Fruit fly (Drosophila melanogaster) whole organism, prepupa: Measurements from ENCODE around the gene CG13599.

Experiments used
- Blimp-1 ChIP-seq: fragments of 200-800 bp; sonication (Bioruptor generic); optimal IDR thresholded peaks from 3 replicates; lab custom pipeline; 2017; ENCODE audit warnings: missing biosample characterization, missing genetic modification characterization, mild to moderate bottlenecking, moderate library complexity, missing genetic modification reagents
- CG10631 ChIP-seq: fragments of 200-800 bp; sonication (Bioruptor generic); optimal IDR thresholded peaks from 2 replicates; lab custom pipeline; 2016; ENCODE audit warnings: missing biosample characterization, missing genetic modification characterization
- CG10669 ChIP-seq: fragments of 200-800 bp; sonication (Bioruptor generic); optimal IDR thresholded peaks from 3 replicates; lab custom pipeline; 2018; ENCODE audit warnings: missing biosample characterization, mild to moderate bottlenecking, missing genetic modification characterization, moderate library complexity
- CG11762 ChIP-seq: fragments of 200-800 bp; sonication (Bioruptor generic); optimal IDR thresholded peaks from 3 replicates; lab custom pipeline; 2016; ENCODE audit warnings: missing biosample characterization, missing genetic modification characterization; ENCODE audit not compliant: insufficient read depth
- CG11902 ChIP-seq: fragments of 200-800 bp; sonication (Bioruptor generic); optimal IDR thresholded peaks from 3 replicates; lab custom pipeline; 2016; ENCODE audit warnings: missing biosample characterization, missing genetic modification characterization
- CG15336 ChIP-seq: fragments of 200-800 bp; sonication (Bioruptor generic); IDR thresholded peaks from 2 replicates; pipeline ENCODE4 v1.3.6; 2022; ENCODE audit warnings: missing biosample characterization, missing genetic modification characterization
- CG1621 ChIP-seq: fragments of 200-800 bp; sonication (Bioruptor generic); optimal IDR thresholded peaks from 3 replicates; lab custom pipeline; 2018; ENCODE audit warnings: missing biosample characterization, mild to moderate bottlenecking, missing genetic modification characterization
- CG16779 ChIP-seq: fragments of 200-800 bp; sonication (Bioruptor generic); optimal IDR thresholded peaks from 3 replicates; lab custom pipeline; 2017; ENCODE audit warnings: missing biosample characterization, mild to moderate bottlenecking, missing genetic modification characterization
- CG3032 ChIP-seq: fragments of 200-800 bp; optimal IDR thresholded peaks from 2 replicates; lab custom pipeline; 2019; ENCODE audit warnings: missing biosample characterization, mild to moderate bottlenecking, missing genetic modification characterization, moderate library complexity
- CG31627 ChIP-seq: fragments of 200-800 bp; sonication (Bioruptor generic); optimal IDR thresholded peaks from 3 replicates; lab custom pipeline; 2016; ENCODE audit warnings: missing biosample characterization, missing genetic modification characterization
- CG34406 ChIP-seq: fragments of 200-800 bp; sonication (Bioruptor generic); optimal IDR thresholded peaks from 3 replicates; lab custom pipeline; 2016; ENCODE audit warnings: missing biosample characterization, missing genetic modification characterization
- CG3919 ChIP-seq: fragments of 200-800 bp; sonication (Bioruptor generic); optimal IDR thresholded peaks from 3 replicates; lab custom pipeline; 2016; ENCODE audit warnings: missing biosample characterization, missing genetic modification characterization
- CG4318 ChIP-seq: fragments of 200-800 bp; sonication (Bioruptor generic); optimal IDR thresholded peaks from 3 replicates; lab custom pipeline; 2017; ENCODE audit warnings: missing biosample characterization, mild to moderate bottlenecking, missing genetic modification characterization
- CG6163 ChIP-seq: fragments of 200-800 bp; sonication (Bioruptor generic); IDR thresholded peaks from 3 replicates; pipeline ENCODE4 v1.3.6; 2022; ENCODE audit warnings: missing biosample characterization, missing genetic modification characterization
- CG6276 ChIP-seq: fragments of 200-800 bp; sonication (Bioruptor generic); optimal IDR thresholded peaks from 2 replicates; lab custom pipeline; 2017; ENCODE audit warnings: missing biosample characterization, mild to moderate bottlenecking, missing genetic modification characterization
- CG6792 ChIP-seq: fragments of 200-800 bp; sonication (Bioruptor generic); optimal IDR thresholded peaks from 3 replicates; lab custom pipeline; 2016; ENCODE audit warnings: missing biosample characterization, missing genetic modification characterization
- CG6808 ChIP-seq: fragments of 200-800 bp; sonication (Bioruptor generic); optimal IDR thresholded peaks from 3 replicates; lab custom pipeline; 2017; ENCODE audit warnings: missing biosample characterization, missing genetic modification characterization, mild to moderate bottlenecking, moderate library complexity, missing genetic modification reagents
- CG6854 ChIP-seq: fragments of 200-800 bp; sonication (Bioruptor generic); optimal IDR thresholded peaks from 2 replicates; lab custom pipeline; 2017; ENCODE audit warnings: missing biosample characterization, mild to moderate bottlenecking, missing genetic modification characterization
- CG7368 ChIP-seq: fragments of 200-800 bp; sonication (Bioruptor generic); optimal IDR thresholded peaks from 3 replicates; lab custom pipeline; 2016; ENCODE audit warnings: missing biosample characterization, missing genetic modification characterization
- CG8119 ChIP-seq: fragments of 200-800 bp; sonication (Bioruptor generic); IDR thresholded peaks from 3 replicates; pipeline ENCODE4 v1.3.6; 2022; ENCODE audit warnings: missing biosample characterization, missing genetic modification characterization
- CG8632 ChIP-seq: fragments of 200-800 bp; sonication (Bioruptor generic); optimal IDR thresholded peaks from 3 replicates; lab custom pipeline; 2016; ENCODE audit warnings: missing biosample characterization, missing genetic modification characterization
- CG9139 ChIP-seq: fragments of 200-800 bp; sonication (Bioruptor generic); optimal IDR thresholded peaks from 3 replicates; lab custom pipeline; 2017; ENCODE audit warnings: missing biosample characterization, mild to moderate bottlenecking, missing genetic modification characterization
- Eip75B ChIP-seq: fragments of 200-800 bp; sonication (Bioruptor generic); optimal IDR thresholded peaks from 3 replicates; lab custom pipeline; 2016; ENCODE audit warnings: missing biosample characterization, missing genetic modification characterization
- Eip78C ChIP-seq: fragments of 200-800 bp; sonication (Bioruptor generic); peaks from one replicate; lab custom pipeline; 2016; ENCODE audit warnings: missing biosample characterization, missing genetic modification characterization
- Eip93F ChIP-seq: fragments of 200-800 bp; sonication (Bioruptor generic); optimal IDR thresholded peaks from 2 replicates; lab custom pipeline; 2016; ENCODE audit warnings: missing biosample characterization, mild to moderate bottlenecking, missing genetic modification characterization
- Ets21C ChIP-seq: fragments of 200-800 bp; sonication (Bioruptor generic); optimal IDR thresholded peaks from 3 replicates; lab custom pipeline; 2016; ENCODE audit warnings: missing biosample characterization, missing genetic modification characterization
- Ets96B ChIP-seq: fragments of 200-800 bp; optimal IDR thresholded peaks from 2 replicates; lab custom pipeline; 2019; ENCODE audit warnings: missing biosample characterization, mild to moderate bottlenecking, missing genetic modification characterization, moderate library complexity
- Gug ChIP-seq: fragments of 200-800 bp; sonication (Bioruptor generic); IDR thresholded peaks from 2 replicates; pipeline ENCODE4 v1.3.6; 2022; ENCODE audit warnings: missing biosample characterization, missing genetic modification characterization
- Hr39 ChIP-seq: fragments of 200-800 bp; sonication (Bioruptor generic); optimal IDR thresholded peaks from 2 replicates; lab custom pipeline; 2016; ENCODE audit warnings: missing biosample characterization, missing genetic modification characterization
- Hr4 ChIP-seq: fragments of 200-800 bp; sonication (Bioruptor generic); optimal IDR thresholded peaks from 3 replicates; lab custom pipeline; 2016; ENCODE audit warnings: missing biosample characterization, missing genetic modification characterization
- Lpt ChIP-seq: fragments of 200-800 bp; sonication (Bioruptor generic); optimal IDR thresholded peaks from 3 replicates; lab custom pipeline; 2016; ENCODE audit warnings: missing biosample characterization, missing genetic modification characterization
- Met ChIP-seq: fragments of 200-800 bp; sonication (Bioruptor generic); optimal IDR thresholded peaks from 3 replicates; lab custom pipeline; 2016; ENCODE audit warnings: missing biosample characterization, missing genetic modification characterization
- Sox102F ChIP-seq: fragments of 200-800 bp; sonication (Bioruptor generic); optimal IDR thresholded peaks from 2 replicates; lab custom pipeline; 2016; ENCODE audit warnings: missing biosample characterization, mild to moderate bottlenecking, missing genetic modification characterization
- Sox14 ChIP-seq: fragments of 200-800 bp; sonication (Bioruptor generic); optimal IDR thresholded peaks from 3 replicates; lab custom pipeline; 2016; ENCODE audit warnings: missing biosample characterization, missing genetic modification characterization
- achi ChIP-seq: fragments of 200-800 bp; sonication (Bioruptor generic); optimal IDR thresholded peaks from 3 replicates; lab custom pipeline; 2016; ENCODE audit warnings: missing biosample characterization, missing genetic modification characterization
- cyc ChIP-seq: fragments of 200-800 bp; sonication (Bioruptor generic); optimal IDR thresholded peaks from 3 replicates; lab custom pipeline; 2016; ENCODE audit warnings: missing biosample characterization, missing genetic modification characterization
- dac ChIP-seq: fragments of 200-800 bp; sonication (Bioruptor generic); optimal IDR thresholded peaks from 2 replicates; lab custom pipeline; 2017; ENCODE audit warnings: missing biosample characterization, mild to moderate bottlenecking, missing genetic modification characterization
- dsx ChIP-seq: fragments of 200-800 bp; optimal IDR thresholded peaks from 3 replicates; lab custom pipeline; 2019; ENCODE audit warnings: missing biosample characterization, mild to moderate bottlenecking, missing genetic modification characterization, moderate library complexity; ENCODE audit not compliant: poor library complexity, severe bottlenecking
- eg ChIP-seq: fragments of 200-800 bp; sonication (Bioruptor generic); IDR thresholded peaks from 3 replicates; pipeline ENCODE4 v1.3.6; 2022; ENCODE audit warnings: missing biosample characterization, missing genetic modification characterization
- esn ChIP-seq: fragments of 200-800 bp; sonication (Bioruptor generic); optimal IDR thresholded peaks from 2 replicates; lab custom pipeline; 2016; ENCODE audit warnings: missing biosample characterization, mild to moderate bottlenecking, missing genetic modification characterization, moderate library complexity
- fd59A ChIP-seq: fragments of 200-800 bp; sonication (Bioruptor generic); optimal IDR thresholded peaks from 2 replicates; lab custom pipeline; 2017; ENCODE audit warnings: missing biosample characterization, mild to moderate bottlenecking, missing genetic modification characterization, missing genetic modification reagents
- fd85E ChIP-seq: fragments of 200-800 bp; sonication (Bioruptor generic); optimal IDR thresholded peaks from 3 replicates; lab custom pipeline; 2016; ENCODE audit warnings: missing biosample characterization, missing genetic modification characterization
- fkh ChIP-seq: fragments of 200-800 bp; sonication (Bioruptor generic); optimal IDR thresholded peaks from 3 replicates; lab custom pipeline; 2017; ENCODE audit warnings: missing biosample characterization, mild to moderate bottlenecking, missing genetic modification characterization, moderate library complexity
- lz ChIP-seq: fragments of 200-800 bp; sonication (Bioruptor generic); optimal IDR thresholded peaks from 3 replicates; lab custom pipeline; 2016; ENCODE audit warnings: missing biosample characterization, missing genetic modification characterization
- net ChIP-seq: fragments of 200-800 bp; sonication (Bioruptor generic); optimal IDR thresholded peaks from 3 replicates; lab custom pipeline; 2016; ENCODE audit warnings: missing biosample characterization, missing genetic modification characterization
- pdm3 ChIP-seq: fragments of 200-800 bp; sonication (Bioruptor generic); optimal IDR thresholded peaks from 3 replicates; lab custom pipeline; 2016; ENCODE audit warnings: missing biosample characterization, missing genetic modification characterization
- salr ChIP-seq, 2 experiments: fragments of 200-800 bp; sonication (Bioruptor generic); optimal IDR thresholded peaks; 3 replicates each; lab custom pipeline; 2016 to 2018; ENCODE audit warnings: missing biosample characterization in 2 of 2, missing genetic modification characterization in 2 of 2, mild to moderate bottlenecking in 1 of 2
- spab ChIP-seq: fragments of 200-800 bp; sonication (Bioruptor generic); optimal IDR thresholded peaks from 2 replicates; lab custom pipeline; 2017; ENCODE audit warnings: missing biosample characterization, mild to moderate bottlenecking, missing genetic modification characterization, missing genetic modification reagents
- ss ChIP-seq, 2 experiments: fragments of 200-800 bp; sonication (Bioruptor generic); optimal IDR thresholded peaks; 2 replicates in 1 of 2; 3 replicates in 1 of 2; lab custom pipeline; 2017 to 2018; ENCODE audit warnings: mild to moderate bottlenecking in 2 of 2, missing biosample characterization in 2 of 2, missing genetic modification characterization in 2 of 2, moderate library complexity in 1 of 2
- svp ChIP-seq: fragments of 200-800 bp; sonication (Bioruptor generic); peaks from one replicate; lab custom pipeline; 2016; ENCODE audit warnings: missing biosample characterization, missing genetic modification characterization
- topi ChIP-seq: fragments of 200-800 bp; sonication (Bioruptor generic); optimal IDR thresholded peaks from 3 replicates; lab custom pipeline; 2016; ENCODE audit warnings: missing biosample characterization, missing genetic modification characterization
- vri ChIP-seq: fragments of 200-800 bp; sonication (Bioruptor generic); optimal IDR thresholded peaks from 3 replicates; lab custom pipeline; 2016; ENCODE audit warnings: missing biosample characterization, mild to moderate bottlenecking, missing genetic modification characterization

CG13599 gene

DNA sequence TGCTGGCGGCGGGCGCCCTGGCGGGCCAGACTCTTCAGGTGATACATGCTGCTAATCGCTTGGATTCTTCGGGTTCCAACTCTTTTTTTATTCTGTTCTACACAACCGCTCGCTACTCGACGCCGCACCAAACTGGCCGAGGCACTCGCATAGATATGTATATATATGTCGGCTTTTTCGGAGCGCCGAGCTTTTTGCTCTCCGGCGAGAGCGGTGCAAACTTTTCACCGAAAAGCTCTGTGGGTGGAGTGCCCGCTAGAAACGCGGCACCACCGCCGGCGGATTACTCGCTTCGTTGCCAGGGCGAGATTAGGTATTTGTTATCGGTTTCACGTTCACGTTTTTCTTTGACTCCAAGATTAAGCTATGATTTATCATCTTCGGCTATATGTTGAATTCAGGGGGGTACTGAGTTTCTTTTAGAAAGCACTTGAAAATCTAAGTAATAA lies 11.6 kb downstream of the CG13599 start, which contains the start of gene Gdh:
Gene Gdh, minus strand, starts transcription at position 137 of the 449 bp plus-strand sequence.
- TF ChIP-seq CG11762 (no peak), svp (GFP tag; lab: Kevin White, UChicago) (peak; percentile 78), ss (GFP tag; optimal IDR thresholded peaks at IDR 0.05; lab: Kevin White, UChicago) (peak; percentile 30 to 40), CG31627 (GFP tag; lab: Kevin White, UChicago) (no peak), fkh (GFP tag; lab: Kevin White, UChicago) (no peak), CG11902 (no peak), CG8119 (GFP tag; lab: Robert Waterston, UW) (peak; percentile 49; the same call in 2 of the 3 replicates), Lpt (GFP tag; lab: Kevin White, UChicago) (no peak), pdm3 (GFP tag; lab: Kevin White, UChicago) (no peak), CG6276 (GFP tag; lab: Kevin White, UChicago) (no peak), salr (GFP tag; optimal IDR thresholded peaks at IDR 0.05; lab: Kevin White, UChicago) (no peak), Eip93F (GFP tag; lab: Kevin White, UChicago) (no peak), CG1621 (peak; percentile 11), cyc (GFP tag; lab: Kevin White, UChicago) (no peak), vri (GFP tag; lab: Kevin White, UChicago) (peak; percentile 51), CG10631 (GFP tag; lab: Kevin White, UChicago) (no peak), CG6163 (GFP tag; lab: Robert Waterston, UW) (peak; percentile 43; the same call in 2 of the 3 replicates), Ets21C (GFP tag; lab: Kevin White, UChicago) (no peak), Gug (GFP tag; lab: Robert Waterston, UW) (no peak), Hr39 (GFP tag; lab: Kevin White, UChicago) (no peak), dac (no peak), net (GFP tag; lab: Kevin White, UChicago) (peak; percentile 45), CG15336 (GFP tag; lab: Robert Waterston, UW) (peak; percentile 48; the same call in 1 of the 2 replicates), CG6854 (peak; percentile 65), CG3032 (tag; lab: Kevin White, UChicago) (peak; percentile 13), Eip78C (GFP tag; lab: Kevin White, UChicago) (peak; percentile 62), Sox14 (GFP tag; lab: Kevin White, UChicago) (no peak), Hr4 (no peak), fd85E (no peak), CG4318 (GFP tag; lab: Kevin White, UChicago) (no peak), Sox102F (GFP tag; lab: Kevin White, UChicago) (peak; percentile 31), esn (peak; percentile 29), CG10669 (GFP tag; lab: Kevin White, UChicago) (no peak), Met (GFP tag; lab: Kevin White, UChicago) (no peak), Blimp-1 (GFP tag; lab: Kevin White, UChicago) (no peak), CG8632 (no peak), CG16779 (tag; lab: Kevin White, UChicago) (peak; percentile 40), dsx (GFP tag; lab: Kevin White, UChicago) (peak; percentile 15), eg (GFP tag; lab: Robert Waterston, UW) (peak; percentile 70; the same call in 2 of the 3 replicates), CG7368 (GFP tag; lab: Kevin White, UChicago) (no peak), CG9139 (GFP tag; lab: Kevin White, UChicago) (no peak), Ets96B (tag; lab: Kevin White, UChicago) (no peak), CG6792 (GFP tag; lab: Kevin White, UChicago) (no peak), CG6808 (no peak), Eip75B (peak; percentile 20), lz (no peak), CG34406 (GFP tag; lab: Kevin White, UChicago) (no peak), achi (GFP tag; lab: Kevin White, UChicago) (no peak), topi (GFP tag; lab: Kevin White, UChicago) (peak; percentile 28), spab (GFP tag; lab: Kevin White, UChicago) (no peak), CG3919 (GFP tag; lab: Kevin White, UChicago) (no peak), fd59A (no peak)
